Fruit fly (Drosophila melanogaster) whole organism, embryonic: ENCODE data around the gene Mvd.

Experiments
- Aef1 ChIP-seq: fragments of 200-800 bp; sonication (Bioruptor generic); IDR thresholded peaks from 3 replicates; pipeline ENCODE4 v1.3.6; 2022; ENCODE audit warnings: missing biosample characterization, missing genetic modification characterization
- Atf-2 ChIP-seq: fragments of 200-800 bp; sonication (Bioruptor generic); optimal IDR thresholded peaks from 2 replicates; lab custom pipeline; 2016; ENCODE audit warnings: missing biosample characterization, missing genetic modification characterization
- CG10366 ChIP-seq: fragments of 200-800 bp; sonication (Bioruptor generic); IDR thresholded peaks from 2 replicates; pipeline ENCODE4 v1.3.6; 2022; ENCODE audit warnings: missing biosample characterization, missing genetic modification characterization
- CG10959 ChIP-seq: fragments of 200-800 bp; sonication (Bioruptor generic); IDR thresholded peaks from 2 replicates; pipeline ENCODE4 v1.3.6; 2022; ENCODE audit warnings: missing biosample characterization, missing genetic modification characterization
- CG11723 ChIP-seq: fragments of 200-800 bp; sonication (Bioruptor generic); optimal IDR thresholded peaks from 2 replicates; lab custom pipeline; 2017; ENCODE audit warnings: missing biosample characterization, mild to moderate bottlenecking, missing genetic modification characterization
- CG12299 ChIP-seq: fragments of 200-800 bp; sonication (Bioruptor generic); optimal IDR thresholded peaks from 2 replicates; lab custom pipeline; 2018; ENCODE audit warnings: missing biosample characterization, mild to moderate bottlenecking, missing genetic modification characterization
- CG15696 ChIP-seq: fragments of 200-800 bp; sonication (Bioruptor generic); optimal IDR thresholded peaks from 2 replicates; lab custom pipeline; 2019; ENCODE audit warnings: missing biosample characterization, mild to moderate bottlenecking, missing genetic modification characterization, moderate library complexity
- CG16815 ChIP-seq: fragments of 200-800 bp; sonication (Bioruptor generic); optimal IDR thresholded peaks from 3 replicates; lab custom pipeline; 2017; ENCODE audit warnings: missing biosample characterization, mild to moderate bottlenecking, missing genetic modification characterization
- CG2120 ChIP-seq: fragments of 200-800 bp; sonication (Bioruptor generic); optimal IDR thresholded peaks from 3 replicates; lab custom pipeline; 2016; ENCODE audit warnings: missing biosample characterization, missing genetic modification characterization
- CG3065 ChIP-seq: fragments of 200-800 bp; sonication (Bioruptor generic); optimal IDR thresholded peaks from 2 replicates; lab custom pipeline; 2016; ENCODE audit warnings: missing biosample characterization, missing genetic modification characterization
- CG31441 ChIP-seq: fragments of 200-800 bp; sonication (Bioruptor generic); IDR thresholded peaks from 2 replicates; pipeline ENCODE4 v1.3.6; 2022; ENCODE audit warnings: missing biosample characterization, missing genetic modification characterization
- CG3847 ChIP-seq: fragments of 200-800 bp; sonication (Bioruptor generic); IDR thresholded peaks from 2 replicates; pipeline ENCODE4 v1.3.6; 2022; ENCODE audit warnings: missing biosample characterization, missing genetic modification characterization
- CG4730 ChIP-seq: fragments of 200-800 bp; sonication (Bioruptor generic); IDR thresholded peaks from 2 replicates; pipeline ENCODE4 v1.3.6; 2022; ENCODE audit warnings: missing biosample characterization, missing genetic modification characterization
- CG4854 ChIP-seq: fragments of 200-800 bp; sonication (Bioruptor generic); optimal IDR thresholded peaks from 2 replicates; lab custom pipeline; 2016; ENCODE audit warnings: missing biosample characterization, missing genetic modification characterization, inconsistent platforms
- CG7786 ChIP-seq: fragments of 200-800 bp; sonication (Bioruptor generic); optimal IDR thresholded peaks from 2 replicates; lab custom pipeline; 2016; ENCODE audit warnings: missing biosample characterization, missing genetic modification characterization
- CG9609 ChIP-seq: fragments of 200-800 bp; sonication (Bioruptor generic); optimal IDR thresholded peaks from 3 replicates; lab custom pipeline; 2016; ENCODE audit warnings: missing biosample characterization, missing genetic modification characterization
- D ChIP-seq, 2 experiments: fragments of 200-800 bp in 1 of 2; fragments of >200 bp in 1 of 2; sonication (Bioruptor generic) in 1 of 2; optimal IDR thresholded peaks; 2 replicates in 1 of 2; 3 replicates in 1 of 2; lab custom pipeline; 2017; ENCODE audit warnings: mild to moderate bottlenecking in 1 of 2, missing biosample characterization in 1 of 2, missing genetic modification characterization in 1 of 2, missing genetic modification reagents in 1 of 2
- Dfd ChIP-seq, 2 experiments: fragments of >200 bp; optimal IDR thresholded peaks; 2 replicates each; lab custom pipeline; 2017; ENCODE audit warnings: missing biosample characterization in 2 of 2, missing genetic modification characterization in 2 of 2
- Dip2 ChIP-seq: fragments of 200-800 bp; sonication (Bioruptor generic); IDR thresholded peaks from 2 replicates; pipeline ENCODE4 v1.3.6; 2022; ENCODE audit warnings: missing biosample characterization, missing genetic modification characterization
- Elba2 ChIP-seq: fragments of 200-800 bp; sonication (Bioruptor generic); optimal IDR thresholded peaks from 3 replicates; lab custom pipeline; 2016; ENCODE audit warnings: missing biosample characterization, missing genetic modification characterization
- Fer1 ChIP-seq: fragments of 200-800 bp; sonication (Bioruptor generic); optimal IDR thresholded peaks from 2 replicates; lab custom pipeline; 2017; ENCODE audit warnings: missing biosample characterization, mild to moderate bottlenecking, missing genetic modification characterization
- H15 ChIP-seq: fragments of 200-800 bp; sonication (Bioruptor generic); IDR thresholded peaks from 3 replicates; pipeline ENCODE4 v1.3.6; 2022; ENCODE audit warnings: missing biosample characterization, missing genetic modification characterization
- Hmr ChIP-seq: fragments of 200-800 bp; sonication (Bioruptor generic); optimal IDR thresholded peaks from 3 replicates; lab custom pipeline; 2017; ENCODE audit warnings: mild to moderate bottlenecking, missing biosample characterization, missing genetic modification reagents, missing genetic modification characterization
- MTF-1 ChIP-seq: fragments of 200-800 bp; sonication (Bioruptor generic); optimal IDR thresholded peaks from 2 replicates; lab custom pipeline; 2018; ENCODE audit warnings: missing biosample characterization, mild to moderate bottlenecking, missing genetic modification characterization, borderline replicate concordance
- Nf-YC ChIP-seq: fragments of 200-800 bp; optimal IDR thresholded peaks from 3 replicates; lab custom pipeline; 2019; ENCODE audit warnings: missing biosample characterization, mild to moderate bottlenecking, missing genetic modification characterization, moderate library complexity
- Sin3A ChIP-seq: fragments of >200 bp; optimal IDR thresholded peaks from 2 replicates; lab custom pipeline; 2018
- Trl ChIP-seq, 3 experiments: fragments of >200 bp in 2 of 3; fragments of 200-800 bp in 1 of 3; sonication (Bioruptor generic) in 1 of 3; optimal IDR thresholded peaks; 2 replicates in 1 of 3; 3 replicates in 2 of 3; lab custom pipeline; 2016 to 2017; ENCODE audit warnings: missing biosample characterization in 1 of 3, missing genetic modification characterization in 1 of 3
- Vsx1 ChIP-seq: fragments of 200-800 bp; sonication (Bioruptor generic); optimal IDR thresholded peaks from 2 replicates; lab custom pipeline; 2017; ENCODE audit warnings: missing biosample characterization, mild to moderate bottlenecking, missing genetic modification characterization, missing genetic modification reagents
- ase ChIP-seq: fragments of 200-800 bp; sonication (Bioruptor generic); IDR thresholded peaks from 3 replicates; pipeline ENCODE4 v1.3.6; 2022; ENCODE audit warnings: missing biosample characterization, missing genetic modification characterization
- ato ChIP-seq: fragments of 200-800 bp; sonication (Bioruptor generic); IDR thresholded peaks from 2 replicates; pipeline ENCODE4 v1.3.6; 2022; ENCODE audit warnings: missing biosample characterization, missing genetic modification characterization; ENCODE audit not compliant: partially characterized antibody
- br ChIP-seq: fragments of >200 bp; optimal IDR thresholded peaks from 2 replicates; lab custom pipeline; 2017
- btn ChIP-seq: fragments of 200-800 bp; sonication (Bioruptor generic); optimal IDR thresholded peaks from 2 replicates; lab custom pipeline; 2016; ENCODE audit warnings: missing biosample characterization, missing genetic modification characterization
- cad ChIP-seq: fragments of >200 bp; optimal IDR thresholded peaks from 2 replicates; lab custom pipeline; 2017; ENCODE audit warnings: missing biosample characterization, missing genetic modification characterization
- cas ChIP-seq: fragments of 200-800 bp; sonication (Bioruptor generic); IDR thresholded peaks from 2 replicates; pipeline ENCODE4 v1.3.6; 2022; ENCODE audit warnings: missing biosample characterization, missing genetic modification characterization
- corto ChIP-seq: fragments of 200-800 bp; sonication (Bioruptor generic); optimal IDR thresholded peaks from 2 replicates; lab custom pipeline; 2016; ENCODE audit warnings: missing biosample characterization, mild to moderate bottlenecking, missing genetic modification characterization, moderate library complexity
- cwo ChIP-seq: fragments of 200-800 bp; sonication (Bioruptor generic); optimal IDR thresholded peaks from 3 replicates; lab custom pipeline; 2017; ENCODE audit warnings: missing biosample characterization, missing genetic modification characterization, mild to moderate bottlenecking, moderate library complexity, missing genetic modification reagents
- dpn ChIP-seq, 2 experiments: fragments of 200-800 bp; sonication (Bioruptor generic); optimal IDR thresholded peaks; 3 replicates each; lab custom pipeline; 2016; ENCODE audit warnings: missing biosample characterization in 2 of 2, missing genetic modification characterization in 2 of 2
- eve ChIP-seq, 2 experiments: fragments of >200 bp; optimal IDR thresholded peaks; 2 replicates each; lab custom pipeline; 2017; ENCODE audit warnings: missing biosample characterization in 2 of 2, missing genetic modification characterization in 2 of 2
- gem ChIP-seq: fragments of 200-800 bp; sonication (Bioruptor generic); optimal IDR thresholded peaks from 2 replicates; lab custom pipeline; 2019; ENCODE audit warnings: missing biosample characterization, mild to moderate bottlenecking, missing genetic modification characterization, moderate library complexity
- gfzf ChIP-seq: fragments of 200-800 bp; sonication (Bioruptor generic); optimal IDR thresholded peaks from 2 replicates; lab custom pipeline; 2016; ENCODE audit warnings: missing biosample characterization, mild to moderate bottlenecking, missing genetic modification characterization, moderate library complexity
- ham ChIP-seq: fragments of 200-800 bp; sonication (Bioruptor generic); IDR thresholded peaks from 2 replicates; pipeline ENCODE4 v1.3.6; 2022; ENCODE audit warnings: missing biosample characterization, missing genetic modification characterization
- kay ChIP-seq: fragments of 200-800 bp; sonication (Bioruptor generic); optimal IDR thresholded peaks from 2 replicates; lab custom pipeline; 2016; ENCODE audit warnings: missing biosample characterization, missing genetic modification characterization
- luna ChIP-seq: fragments of 200-800 bp; sonication (Bioruptor generic); optimal IDR thresholded peaks from 2 replicates; lab custom pipeline; 2016; ENCODE audit warnings: missing biosample characterization, missing genetic modification characterization
- mld ChIP-seq: fragments of 200-800 bp; sonication (Bioruptor generic); IDR thresholded peaks from 3 replicates; pipeline ENCODE4 v1.3.6; 2022; ENCODE audit warnings: missing biosample characterization, missing genetic modification characterization; ENCODE audit not compliant: partially characterized antibody
- pfk ChIP-seq: fragments of 200-800 bp; sonication (Bioruptor generic); optimal IDR thresholded peaks from 2 replicates; lab custom pipeline; 2018; ENCODE audit warnings: missing biosample characterization, mild to moderate bottlenecking, missing genetic modification characterization, moderate library complexity
- sens ChIP-seq: fragments of 200-800 bp; sonication (Bioruptor generic); peaks from one replicate; lab custom pipeline; 2016; ENCODE audit warnings: missing biosample characterization, missing genetic modification characterization
- slbo ChIP-seq: fragments of 200-800 bp; sonication (Bioruptor generic); IDR thresholded peaks from 2 replicates; pipeline ENCODE4 v1.3.6; 2022; ENCODE audit warnings: missing biosample characterization, missing genetic modification characterization
- ttk ChIP-seq: fragments of 200-800 bp; sonication (Bioruptor generic); IDR thresholded peaks from 2 replicates; pipeline ENCODE4 v2.1.2; 2022; ENCODE audit warnings: missing biosample characterization, missing genetic modification characterization
- unc-4 ChIP-seq: fragments of 200-800 bp; sonication (Bioruptor generic); IDR thresholded peaks from 2 replicates; pipeline ENCODE4 v1.3.6; 2022; ENCODE audit warnings: missing biosample characterization, missing genetic modification characterization; ENCODE audit not compliant: partially characterized antibody
- zf30C ChIP-seq: fragments of 200-800 bp; sonication (Bioruptor generic); optimal IDR thresholded peaks from 3 replicates; lab custom pipeline; 2018; ENCODE audit warnings: missing biosample characterization, mild to moderate bottlenecking, missing genetic modification characterization

The Mvd gene

DNA sequence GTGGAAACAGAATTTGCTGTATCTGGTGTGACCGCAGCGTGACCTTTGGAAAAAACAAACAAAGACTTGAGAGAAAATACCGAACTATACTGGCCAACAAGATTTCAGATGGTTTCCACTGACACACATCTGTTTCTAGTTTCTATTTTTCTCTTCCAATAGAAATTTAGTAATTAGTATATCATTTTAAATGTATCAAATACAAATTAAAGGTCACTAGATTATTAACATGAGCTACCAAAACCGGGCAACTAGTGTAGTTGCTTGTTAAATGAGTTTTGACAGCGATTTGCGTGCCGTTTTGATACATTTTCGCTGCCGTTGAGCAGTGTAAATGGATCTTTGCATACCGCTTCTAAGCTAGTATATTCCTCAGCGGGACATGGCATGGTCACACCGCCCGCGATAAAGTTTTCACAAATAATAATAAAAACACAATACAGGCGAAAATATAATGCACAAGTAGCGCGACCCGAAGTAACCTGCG is 45.2 kb upstream of the Mvd start, which contains the start of the genes Pis and Hap40 (continued):
- TF ChIP-seq btn (GFP tag; lab: Kevin White, UChicago) (no peak), gem (tag; lab: Kevin White, UChicago) (peak; percentile 84), cas (GFP tag; lab: Robert Waterston, UW) (peak; percentile 51; the same call in 1 of the 2 replicates), CG4730 (GFP tag; lab: Robert Waterston, UW) (peak; percentile 39; the same call in 1 of the 2 replicates), MTF-1 (no peak), Fer1 (GFP tag; lab: Kevin White, UChicago) (peak; percentile 42), ham (no peak), CG7786 (peak; percentile 56), Vsx1 (no peak), br (no peak), CG9609 (GFP tag; lab: Kevin White, UChicago) (peak; percentile 20), slbo (GFP tag; lab: Robert Waterston, UW) (peak; percentile 82), luna (GFP tag; lab: Kevin White, UChicago) (no peak), ttk (GFP tag; lab: Robert Waterston, UW) (peak; percentile 57; the same call in 1 of the 2 replicates), unc-4 (no peak), CG11723 (GFP tag; lab: Kevin White, UChicago) (no peak), Sin3A (lab: Kevin White, UChicago) (peak; percentile 98), CG12299 (peak; percentile 33), dpn (GFP tag; optimal IDR thresholded peaks at IDR 0.05; lab: Kevin White, UChicago) (peak; percentile 51 to 78), Nf-YC (tag; lab: Kevin White, UChicago) (peak; percentile 64), Hmr (no peak), CG4854 (GFP tag; lab: Kevin White, UChicago) (no peak), sens (peak; percentile 91), zf30C (GFP tag; lab: Kevin White, UChicago) (peak; percentile 0), CG31441 (GFP tag; lab: Robert Waterston, UW) (peak; percentile 75), Aef1 (GFP tag; lab: Robert Waterston, UW) (peak; percentile 72; the same call in 2 of the 3 replicates), kay (GFP tag; lab: Kevin White, UChicago) (peak; percentile 16), Dfd (GFP tag; optimal IDR thresholded peaks at IDR 0.05; lab: Kevin White, UChicago) (peak in 1 of 2 experiments; percentile 13), cwo (GFP tag; lab: Kevin White, UChicago) (no peak), CG2120 (GFP tag; lab: Kevin White, UChicago) (peak; percentile 81), cad (no peak), D (optimal IDR thresholded peaks at IDR 0.05; lab: Kevin White, UChicago) (no peak), D (GFP tag; optimal IDR thresholded peaks at IDR 0.05; lab: Kevin White, UChicago) (peak; percentile 29), Trl (optimal IDR thresholded peaks at IDR 0.05; lab: Kevin White, UChicago) (no peak), Trl (GFP tag; optimal IDR thresholded peaks at IDR 0.05; lab: Kevin White, UChicago) (no peak), corto (no peak), CG3847 (GFP tag; lab: Robert Waterston, UW) (peak; percentile 81), Elba2 (GFP tag; lab: Kevin White, UChicago) (no peak), eve (GFP tag; optimal IDR thresholded peaks at IDR 0.05; lab: Kevin White, UChicago) (no peak), CG15696 (tag; lab: Kevin White, UChicago) (peak; percentile 77), ato (GFP tag; lab: Robert Waterston, UW) (no peak), CG10366 (GFP tag; lab: Robert Waterston, UW) (peak; percentile 62; the same call in 1 of the 2 replicates), mld (GFP tag; lab: Robert Waterston, UW) (no peak), CG10959 (GFP tag; lab: Robert Waterston, UW) (peak; percentile 26; the same call in 1 of the 2 replicates), pfk (GFP tag; lab: Kevin White, UChicago) (no peak), H15 (0 out of 3 replicates have a peak, but pooled peaks have one; percentile 31), CG16815 (GFP tag; lab: Kevin White, UChicago) (peak; percentile 72), CG3065 (GFP tag; lab: Kevin White, UChicago) (peak; percentile 17), gfzf (GFP tag; lab: Kevin White, UChicago) (peak; percentile 76), Dip2 (no peak), ase (GFP tag; lab: Robert Waterston, UW) (peak; percentile 56; the same call in 1 of the 3 replicates), Atf-2 (GFP tag; lab: Kevin White, UChicago) (peak; percentile 26)
